Fruit fly (Drosophila melanogaster) S2 (cell line): ENCODE results near the gene Idh3b.

Experiments used
- CG8478 ChIP-seq: fragments of >200 bp; optimal IDR thresholded peaks from 2 replicates; lab custom pipeline; 2018
- CTCF ChIP-seq, 2 experiments: fragments of >200 bp; optimal IDR thresholded peaks; 2 replicates each; lab custom pipeline; 2018

dm6 chr3R:22066440-22066839, 47.3 kb upstream of the Idh3b start:
- TF ChIP-seq CTCF (optimal IDR thresholded peaks at IDR 0.05; lab: Kevin White, UChicago) = no peak
- TF ChIP-seq CG8478 = no peak
